Worm (Caenorhabditis elegans) whole organism, young adult: Measurements from ENCODE around the gene Y59A8B.26.

Source experiments
- F23B12.7 ChIP-seq: sonication (generic microtip); optimal IDR thresholded peaks from 2 replicates; lab custom pipeline; 2017; ENCODE audit warnings: missing genetic modification characterization, mild to moderate bottlenecking, missing compliant biosample characterization, antibody characterized with exemption, moderate library complexity; ENCODE audit not compliant: insufficient read depth
- F33H1.4 ChIP-seq: fragments of 200-800 bp; sonication (Bioruptor generic); IDR thresholded peaks from 2 replicates; pipeline ENCODE4 v1.3.6; 2022; ENCODE audit warnings: missing genetic modification reagents, missing genetic modification characterization, missing compliant biosample characterization
- bed-1 ChIP-seq: fragments of 200-800 bp; sonication (Bioruptor generic); IDR thresholded peaks from 2 replicates; pipeline ENCODE4 v1.3.6; 2022; ENCODE audit warnings: missing genetic modification reagents, missing genetic modification characterization, missing compliant biosample characterization
- ceh-91 ChIP-seq: fragments of 200-800 bp; sonication (Bioruptor generic); IDR thresholded peaks from 2 replicates; pipeline ENCODE4 v1.3.6; 2022; ENCODE audit warnings: missing genetic modification reagents, missing genetic modification characterization, missing compliant biosample characterization
- dox-1 ChIP-seq: fragments of 200-800 bp; sonication (Bioruptor generic); IDR thresholded peaks from 2 replicates; pipeline ENCODE4 v1.3.6; 2022; ENCODE audit warnings: missing genetic modification reagents, missing genetic modification characterization, missing compliant biosample characterization
- dpl-1 ChIP-seq: fragments of 150-350 bp; optimal IDR thresholded peaks from 2 replicates; lab custom pipeline; 2014; ENCODE audit warnings: missing biosample characterization, missing genetic modification reagents, missing genetic modification characterization
- egl-18 ChIP-seq: fragments of 200-800 bp; sonication (Bioruptor generic); IDR thresholded peaks from 2 replicates; pipeline ENCODE4 v1.3.6; 2022; ENCODE audit warnings: missing genetic modification reagents, missing genetic modification characterization, missing compliant biosample characterization
- hsf-1 ChIP-seq: fragments of 200-800 bp; sonication (Bioruptor generic); IDR thresholded peaks from 2 replicates; pipeline ENCODE4 v1.3.6; 2022; ENCODE audit warnings: missing genetic modification reagents, missing genetic modification characterization, missing compliant biosample characterization
- lag-1 ChIP-seq: fragments of 200-800 bp; sonication (Bioruptor generic); IDR thresholded peaks from 2 replicates; pipeline ENCODE4 v1.3.6; 2022; ENCODE audit warnings: missing genetic modification reagents, missing genetic modification characterization, missing compliant biosample characterization
- mcd-1 ChIP-seq: fragments of 200-800 bp; sonication (Bioruptor generic); IDR thresholded peaks from 2 replicates; pipeline ENCODE4 v1.3.6; 2022; ENCODE audit warnings: missing genetic modification reagents, missing genetic modification characterization, missing compliant biosample characterization
- unc-62 ChIP-seq: fragments of 150-350 bp; optimal IDR thresholded peaks from 2 replicates; lab custom pipeline; 2014; ENCODE audit warnings: missing biosample characterization, missing genetic modification reagents, missing genetic modification characterization

DNA sequence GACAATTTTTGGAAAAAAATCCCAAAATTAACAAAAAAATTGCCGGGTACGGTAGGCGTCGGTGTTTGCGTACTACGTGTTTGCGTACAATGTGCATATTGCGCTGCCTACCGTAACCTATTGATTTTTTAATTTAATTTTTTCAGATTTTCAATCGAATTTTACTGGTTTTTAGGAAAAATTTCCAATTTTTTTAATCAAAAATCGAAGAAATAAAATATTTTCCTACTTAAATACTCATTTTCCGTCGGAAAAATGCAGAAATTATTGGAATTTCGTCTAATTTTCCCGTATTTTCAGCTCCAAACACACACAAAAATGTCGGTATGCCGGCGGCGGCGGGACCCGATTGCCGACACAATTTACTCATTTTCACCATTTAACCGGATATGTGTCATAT, 24.7 kb downstream of the Y59A8B.26 start, which contains the start of gene Y59A8B.21:
- TF ChIP-seq ceh-91 (GFP tag; lab: Robert Waterston, UW) = no peak
- no peak for TF ChIP-seq egl-18 (GFP tag; lab: Robert Waterston, UW)
- TF ChIP-seq dox-1 (GFP tag; lab: Robert Waterston, UW) = no peak
- no peak for TF ChIP-seq dpl-1 (GFP tag; lab: Kevin White, UChicago)
- TF ChIP-seq mcd-1 (GFP tag; lab: Robert Waterston, UW) = no peak
- no peak for TF ChIP-seq hsf-1 (GFP tag; lab: Robert Waterston, UW)
- no peak for TF ChIP-seq F33H1.4 (GFP tag; lab: Robert Waterston, UW)
- TF ChIP-seq unc-62 (GFP tag; lab: Kevin White, UChicago) = no peak
- TF ChIP-seq lag-1 (GFP tag; lab: Robert Waterston, UW) = no peak
- TF ChIP-seq bed-1 (GFP tag; lab: Robert Waterston, UW) = no peak
- no peak for TF ChIP-seq F23B12.7 (tag; lab: Kevin White, UChicago)
